Worm (Caenorhabditis elegans) whole organism, early embryonic: ENCODE data around the gene M03D4.3.

Source experiments
- B0310.2 ChIP-seq: sonication (generic microtip); optimal IDR thresholded peaks from 2 replicates; lab custom pipeline; 2016; ENCODE audit warnings: mild to moderate bottlenecking, missing genetic modification characterization, missing compliant biosample characterization
- F13C5.2 ChIP-seq: sonication (generic microtip); optimal IDR thresholded peaks from 2 replicates; lab custom pipeline; 2017; ENCODE audit warnings: mild to moderate bottlenecking, missing genetic modification characterization, inconsistent platforms, missing compliant biosample characterization
- aly-1 ChIP-seq: sonication (generic microtip); optimal IDR thresholded peaks from 2 replicates; lab custom pipeline; 2016; ENCODE audit warnings: missing genetic modification characterization, missing compliant biosample characterization
- ama-1 ChIP-seq: fragments of 150-350 bp; optimal IDR thresholded peaks from 2 replicates; lab custom pipeline; 2014
- ceh-13 ChIP-seq: fragments of 200-800 bp; sonication (Bioruptor generic); optimal IDR thresholded peaks from 2 replicates; lab custom pipeline; 2018; ENCODE audit warnings: mild to moderate bottlenecking, missing genetic modification characterization, missing compliant biosample characterization
- ceh-36 ChIP-seq: sonication (generic microtip); optimal IDR thresholded peaks from 2 replicates; lab custom pipeline; 2016; ENCODE audit warnings: missing genetic modification characterization, inconsistent platforms, missing compliant biosample characterization
- ets-7 ChIP-seq: sonication (generic microtip); optimal IDR thresholded peaks from 2 replicates; lab custom pipeline; 2016; ENCODE audit warnings: missing genotype, missing genetic modification characterization, missing compliant biosample characterization
- flt-1 ChIP-seq: fragments of 200-800 bp; sonication (Bioruptor generic); IDR thresholded peaks from 2 replicates; pipeline ENCODE4 v1.3.6; 2022; ENCODE audit warnings: missing genetic modification characterization, missing compliant biosample characterization
- hmbx-1 ChIP-seq: sonication (generic microtip); optimal IDR thresholded peaks from 2 replicates; lab custom pipeline; 2016; ENCODE audit warnings: mild to moderate bottlenecking, missing genetic modification characterization, missing compliant biosample characterization
- hmg-4 ChIP-seq: fragments of 200-800 bp; sonication (Bioruptor generic); optimal IDR thresholded peaks from 2 replicates; lab custom pipeline; 2018; ENCODE audit warnings: mild to moderate bottlenecking, missing genetic modification characterization, missing compliant biosample characterization
- hnd-1 ChIP-seq: sonication (generic microtip); optimal IDR thresholded peaks from 2 replicates; lab custom pipeline; 2016; ENCODE audit warnings: missing genetic modification characterization, missing compliant biosample characterization
- pes-1 ChIP-seq: fragments of 200-800 bp; sonication (Bioruptor generic); IDR thresholded peaks from 2 replicates; pipeline ENCODE4 v1.3.6; 2022; ENCODE audit warnings: missing genetic modification reagents, missing genetic modification characterization, missing compliant biosample characterization
- scrt-1 ChIP-seq: fragments of 200-800 bp; sonication (Bioruptor generic); IDR thresholded peaks from 2 replicates; pipeline ENCODE4 v1.3.6; 2022; ENCODE audit warnings: missing genetic modification characterization, missing compliant biosample characterization
- sea-1 ChIP-seq: fragments of 200-800 bp; sonication (Bioruptor generic); conservative IDR thresholded peaks from 2 replicates; pipeline ENCODE4 v1.3.6; 2022; ENCODE audit warnings: missing genetic modification characterization, missing compliant biosample characterization
- tbx-11 ChIP-seq: fragments of 200-800 bp; sonication (Bioruptor generic); IDR thresholded peaks from 2 replicates; pipeline ENCODE4 v1.3.6; 2022; ENCODE audit warnings: missing genetic modification characterization, missing compliant biosample characterization
- tbx-37 ChIP-seq: fragments of 200-800 bp; sonication (Bioruptor generic); conservative IDR thresholded peaks from 2 replicates; pipeline ENCODE4 v1.3.6; 2022; ENCODE audit warnings: missing genetic modification reagents, missing genetic modification characterization, missing compliant biosample characterization
- tra-4 ChIP-seq: sonication (generic microtip); optimal IDR thresholded peaks from 2 replicates; lab custom pipeline; 2017; ENCODE audit warnings: missing genetic modification characterization, missing compliant biosample characterization

Gene M03D4.3

DNA sequence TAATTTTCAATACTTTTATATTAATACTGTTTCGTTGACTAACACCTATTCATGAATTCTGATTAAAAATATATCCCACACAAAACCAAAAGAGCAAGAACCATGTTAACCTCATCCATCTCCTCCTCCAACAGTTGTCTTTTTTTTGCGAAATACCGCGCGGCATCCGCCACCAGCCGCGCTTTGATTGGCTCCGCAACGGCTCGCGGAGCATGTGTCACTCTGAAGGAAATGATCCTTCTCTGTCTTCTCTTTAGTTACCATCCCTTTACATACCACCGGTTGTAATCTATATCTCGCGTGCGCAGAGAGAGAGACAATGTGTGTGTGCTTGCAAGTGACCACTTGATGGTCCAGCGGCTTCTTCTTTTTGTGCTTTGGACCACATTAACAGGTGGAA lies 23.4 kb upstream of the M03D4.3 start:
- no peak for TF ChIP-seq scrt-1 (GFP tag; lab: Robert Waterston, UW)
- TF ChIP-seq tbx-11 (GFP tag; lab: Robert Waterston, UW): no peak
- TF ChIP-seq tbx-37 (GFP tag; lab: Robert Waterston, UW): no peak
- TF ChIP-seq hmg-4 (GFP tag; lab: Kevin White, UChicago): no peak
- no peak for TF ChIP-seq aly-1
- TF ChIP-seq ceh-36 (tag; lab: Kevin White, UChicago): no peak

DNA sequence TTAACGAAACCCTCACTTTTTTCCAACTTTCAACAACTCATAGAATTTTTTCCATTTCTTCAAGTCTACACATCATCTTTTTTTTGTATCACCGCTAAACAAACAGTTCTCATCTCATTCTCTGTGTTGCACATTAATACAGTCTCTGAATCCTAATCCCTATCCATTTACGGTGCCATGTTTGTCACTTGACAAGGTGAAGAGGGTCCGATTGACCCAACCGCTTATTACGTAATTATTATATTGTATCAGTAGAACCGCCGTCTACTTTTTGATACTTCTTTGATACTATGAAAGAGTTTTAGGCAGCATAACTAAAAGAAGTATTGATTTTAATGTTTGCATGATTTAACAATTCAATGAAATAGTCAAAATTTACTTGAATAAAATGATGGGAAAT lies 22.4 kb upstream of the M03D4.3 start:
- no peak for TF ChIP-seq hnd-1 (tag; lab: Kevin White, UChicago)

DNA sequence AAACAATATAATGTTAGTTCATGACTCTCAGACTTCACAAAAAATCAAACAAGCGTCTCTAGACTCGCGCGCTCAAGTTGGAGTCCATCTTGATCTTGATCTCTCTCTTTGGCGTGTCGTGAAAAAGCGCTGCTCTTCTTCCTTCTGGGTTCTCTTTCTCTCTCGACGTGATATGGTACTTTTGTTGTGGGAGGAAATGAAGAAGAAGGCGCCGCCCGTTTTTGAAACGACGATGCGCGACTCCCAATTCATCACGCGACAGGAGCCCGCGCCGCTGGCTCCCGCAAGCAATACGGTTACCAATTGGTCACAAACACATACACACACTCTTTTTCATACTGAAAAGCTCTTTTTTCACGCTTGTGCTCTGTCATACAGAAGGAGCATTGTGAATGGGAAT lies 18.2 kb upstream of the M03D4.3 start:
- no peak for TF ChIP-seq B0310.2

DNA sequence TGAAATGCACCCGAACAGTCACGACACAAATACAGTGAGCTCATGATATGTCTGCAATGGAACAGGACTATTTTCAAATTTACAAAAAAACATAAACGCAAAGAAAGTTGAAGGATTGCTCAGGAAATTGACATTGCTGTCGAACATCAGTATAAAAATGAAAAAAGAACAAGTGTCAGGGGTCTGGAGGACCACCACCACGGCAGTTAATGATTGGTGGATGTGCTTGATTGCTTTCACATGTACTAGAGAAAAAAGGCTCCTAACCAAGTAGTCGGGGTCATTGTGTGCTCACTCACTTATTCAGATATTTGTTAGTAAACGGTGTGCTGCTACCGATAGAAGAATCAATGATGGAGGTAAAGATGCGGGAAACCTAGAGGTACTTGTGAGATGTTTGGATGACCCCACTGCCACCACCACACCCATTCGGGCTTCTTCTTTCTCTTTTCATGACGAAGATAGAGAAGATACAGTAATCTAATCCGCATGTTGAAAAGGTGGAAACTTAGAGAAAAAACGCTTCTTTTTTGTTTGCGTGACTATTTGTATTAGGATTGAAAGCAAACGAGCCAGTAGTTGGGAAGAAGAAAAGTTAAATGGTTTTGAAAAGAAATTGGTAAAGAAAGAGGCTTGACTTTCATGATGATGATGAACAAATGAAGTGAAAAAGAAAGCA lies 15.2 kb upstream of the M03D4.3 start, which contains the start of gene M03D4.4:
Gene M03D4.4, minus strand, starts transcription at position 51 of the 679 bp plus-strand sequence.
- TF ChIP-seq B0310.2 (no peak), ama-1 (lab: Kevin White, UChicago) (no peak), tbx-37 (GFP tag; lab: Robert Waterston, UW) (no peak), sea-1 (GFP tag; lab: Robert Waterston, UW) (no peak), pes-1 (GFP tag; lab: Robert Waterston, UW) (no peak), tra-4 (tag; lab: Kevin White, UChicago) (no peak), ets-7 (tag; lab: Kevin White, UChicago) (no peak)

DNA sequence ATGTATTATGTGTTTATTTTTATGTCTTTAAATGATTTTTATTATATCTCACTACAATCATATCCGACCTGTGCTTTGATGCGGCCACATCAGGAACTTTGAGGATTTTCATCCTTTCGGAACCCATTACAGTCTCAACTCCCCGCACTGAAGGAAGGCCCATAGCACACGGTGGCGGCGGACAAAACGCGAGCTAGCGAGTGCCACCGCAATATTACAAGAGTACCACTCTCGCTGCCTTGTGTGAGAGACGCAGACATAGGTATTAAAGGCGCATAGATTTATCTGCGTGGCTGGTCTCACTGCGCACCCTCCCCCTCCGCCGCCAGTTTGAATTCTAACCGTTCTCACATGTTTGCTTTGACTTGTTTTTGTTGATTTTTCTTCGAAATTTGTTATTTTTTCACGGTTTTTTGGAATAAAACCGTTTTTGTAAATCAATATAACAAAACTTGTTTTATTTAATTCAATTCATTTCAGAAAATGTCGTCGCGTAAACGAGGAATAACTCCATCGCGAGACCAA lies 5.6 kb upstream of the M03D4.3 start, which contains the start of gene zen-4:
Gene zen-4, plus strand, starts transcription at position 475 of the 525 bp plus-strand sequence.
- TF ChIP-seq flt-1 (no peak), pes-1 (GFP tag; lab: Robert Waterston, UW) (peak; percentile 39; the same call in 1 of the 2 replicates)

DNA sequence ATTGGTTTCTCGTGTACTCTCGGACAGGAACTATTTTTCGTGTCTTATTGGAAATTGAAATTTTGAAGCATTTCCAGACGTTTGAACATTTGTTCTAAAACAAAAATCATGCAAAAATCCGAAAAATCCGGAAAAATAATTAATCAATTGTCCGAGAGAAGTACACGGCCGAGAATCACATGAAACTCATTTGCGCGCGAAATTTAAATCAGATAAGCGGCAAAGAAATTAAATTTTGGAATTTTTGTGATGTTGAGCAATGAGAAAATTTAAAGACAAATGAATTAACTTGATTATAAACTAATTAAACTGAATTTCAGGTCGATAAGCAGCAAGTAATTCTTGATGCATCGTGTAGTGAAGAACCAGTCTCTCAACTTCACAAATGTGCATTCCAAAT lies 3.5 kb downstream of the M03D4.3 start:
- TF ChIP-seq B0310.2 (no peak), scrt-1 (GFP tag; lab: Robert Waterston, UW) (no peak), ceh-36 (tag; lab: Kevin White, UChicago) (no peak), F13C5.2 (tag; lab: Kevin White, UChicago) (no peak), aly-1 (no peak), hnd-1 (tag; lab: Kevin White, UChicago) (no peak), pes-1 (GFP tag; lab: Robert Waterston, UW) (no peak), ama-1 (lab: Kevin White, UChicago) (no peak), tra-4 (tag; lab: Kevin White, UChicago) (no peak), tbx-11 (GFP tag; lab: Robert Waterston, UW) (no peak), hmbx-1 (tag; lab: Kevin White, UChicago) (no peak), flt-1 (no peak), ceh-13 (GFP tag; lab: Kevin White, UChicago) (no peak), hmg-4 (GFP tag; lab: Kevin White, UChicago) (no peak), tbx-37 (GFP tag; lab: Robert Waterston, UW) (no peak), sea-1 (GFP tag; lab: Robert Waterston, UW) (no peak), ets-7 (tag; lab: Kevin White, UChicago) (no peak)

DNA sequence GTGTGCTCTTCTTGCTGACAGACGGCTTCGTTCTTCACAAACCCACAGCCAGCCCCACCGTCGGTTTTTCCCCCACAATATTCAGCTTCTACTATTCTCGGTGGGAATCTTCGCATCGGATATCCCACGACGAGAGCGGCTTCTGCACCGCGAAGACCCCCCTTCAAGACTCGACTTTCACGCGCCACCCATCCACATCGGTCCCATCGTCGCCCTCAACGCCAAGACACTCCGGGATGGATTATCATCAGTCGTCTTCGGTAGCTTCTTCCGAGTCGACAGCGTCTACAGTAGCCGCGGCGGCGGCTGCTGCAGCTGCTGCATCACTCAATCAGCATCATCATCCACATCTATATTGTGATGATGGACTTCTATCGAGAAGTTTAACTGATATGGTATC lies 7.7 kb downstream of the M03D4.3 start:
- TF ChIP-seq scrt-1 (GFP tag; lab: Robert Waterston, UW) (no peak), hmbx-1 (tag; lab: Kevin White, UChicago) (no peak), hmg-4 (GFP tag; lab: Kevin White, UChicago) (no peak), ceh-36 (tag; lab: Kevin White, UChicago) (no peak)

DNA sequence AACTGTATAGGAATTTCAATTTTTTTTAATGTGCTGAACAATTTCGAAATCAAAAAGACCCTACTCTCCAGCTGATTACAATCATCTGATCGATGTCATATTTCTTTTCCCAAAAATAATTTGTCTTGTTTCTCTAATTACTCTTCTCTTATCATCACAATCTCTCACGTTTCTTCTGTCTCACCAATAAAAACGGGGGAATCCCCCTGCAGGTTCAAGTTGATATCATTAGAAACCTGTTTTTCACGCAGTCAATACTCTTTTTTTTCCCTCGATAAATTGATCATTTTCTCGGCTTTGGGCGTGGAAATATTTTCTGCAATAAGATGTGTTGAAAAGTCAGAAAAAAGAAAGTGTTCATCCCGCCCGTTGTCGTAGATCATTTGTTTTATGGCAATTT lies 12.4 kb downstream of the M03D4.3 start:
- TF ChIP-seq ceh-36 (tag; lab: Kevin White, UChicago) (no peak), hmg-4 (GFP tag; lab: Kevin White, UChicago) (no peak), ceh-13 (GFP tag; lab: Kevin White, UChicago) (no peak), sea-1 (GFP tag; lab: Robert Waterston, UW) (no peak), tbx-11 (GFP tag; lab: Robert Waterston, UW) (no peak)
